Worm (Caenorhabditis elegans): ENCODE results near the gene ppk-3.

The ppk-3 gene

ce11 chrX:12978569-12978968 lies 3.1 kb upstream of the ppk-3 start:
- no peak for TF ChIP-seq bed-3 (GFP tag; optimal IDR thresholded peaks at IDR 0.05)
- TF ChIP-seq lin-13 (tag; optimal IDR thresholded peaks at IDR 0.05): no peak
- no peak for TF ChIP-seq lsy-2 (tag; optimal IDR thresholded peaks at IDR 0.05)
- no peak for TF ChIP-seq unc-39 (tag; optimal IDR thresholded peaks at IDR 0.05)
- no peak for TF ChIP-seq sem-2 (GFP tag; optimal IDR thresholded peaks at IDR 0.05)
- TF ChIP-seq ces-1 (GFP tag; optimal IDR thresholded peaks at IDR 0.05): no peak
- no peak for TF ChIP-seq unc-120 (tag; optimal IDR thresholded peaks at IDR 0.05; ENCODE audit: poor library complexity, severe bottlenecking)
- no peak for TF ChIP-seq ztf-11 (tag; optimal IDR thresholded peaks at IDR 0.05)
- no peak for TF ChIP-seq mep-1 (tag; optimal IDR thresholded peaks at IDR 0.05)
- no peak for TF ChIP-seq elt-3 (tag; optimal IDR thresholded peaks at IDR 0.05)
- no peak for TF ChIP-seq elt-1 (tag; optimal IDR thresholded peaks at IDR 0.05; ENCODE audit: borderline replicate concordance, insufficient read depth)
- TF ChIP-seq lin-32 (GFP tag; optimal IDR thresholded peaks at IDR 0.05): no peak
- no peak for TF ChIP-seq nhr-12 (tag; optimal IDR thresholded peaks at IDR 0.05)
- no peak for TF ChIP-seq ceh-43 (GFP tag; optimal IDR thresholded peaks at IDR 0.05)
- TF ChIP-seq unc-62 (GFP tag; optimal IDR thresholded peaks at IDR 0.05): no peak
- TF ChIP-seq mab-5 (tag; optimal IDR thresholded peaks at IDR 0.05): no peak
- TF ChIP-seq cnd-1 (tag; optimal IDR thresholded peaks at IDR 0.05): no peak

- TF ChIP-seq nhr-237 (tag; optimal IDR thresholded peaks at IDR 0.05) (no peak), bed-3 (GFP tag; optimal IDR thresholded peaks at IDR 0.05) (no peak), nhr-2 (tag; optimal IDR thresholded peaks at IDR 0.05) (no peak), ceh-43 (GFP tag; optimal IDR thresholded peaks at IDR 0.05) (no peak), tbx-8 (GFP tag; optimal IDR thresholded peaks at IDR 0.05) (no peak), sem-2 (GFP tag; optimal IDR thresholded peaks at IDR 0.05) (no peak), mep-1 (tag; optimal IDR thresholded peaks at IDR 0.05) (no peak), ceh-83 (GFP tag; optimal IDR thresholded peaks at IDR 0.05) (no peak), unc-39 (tag; optimal IDR thresholded peaks at IDR 0.05) (no peak), sptf-1 (tag; optimal IDR thresholded peaks at IDR 0.05) (no peak), ceh-39 (tag; optimal IDR thresholded peaks at IDR 0.05) (no peak), snpc-4 (tag; optimal IDR thresholded peaks at IDR 0.05) (no peak), nhr-76 (tag; optimal IDR thresholded peaks at IDR 0.05) (no peak), blmp-1 (tag; optimal IDR thresholded peaks at IDR 0.05) (no peak), ztf-11 (tag; optimal IDR thresholded peaks at IDR 0.05) (no peak), elt-1 (tag; optimal IDR thresholded peaks at IDR 0.05; ENCODE audit: borderline replicate concordance, insufficient read depth) (no peak)
Measured at ce11 chrX:12977451-12977850, 2.0 kb upstream of the ppk-3 start, which contains the start of gene F11C1.9. Gene F11C1.9 (minus strand): TSS chrX:12977551.

- no peak for TF ChIP-seq elt-1 (tag; optimal IDR thresholded peaks at IDR 0.05; ENCODE audit: borderline replicate concordance, insufficient read depth)
Measured at ce11 chrX:12976774-12977173, 1.3 kb upstream of the ppk-3 start, which contains the start of the genes F11C1.4 and F11C1.10. Gene F11C1.4 (plus strand): TSS chrX:12977074. Gene F11C1.10 (plus strand): TSS chrX:12977082.

DNA sequence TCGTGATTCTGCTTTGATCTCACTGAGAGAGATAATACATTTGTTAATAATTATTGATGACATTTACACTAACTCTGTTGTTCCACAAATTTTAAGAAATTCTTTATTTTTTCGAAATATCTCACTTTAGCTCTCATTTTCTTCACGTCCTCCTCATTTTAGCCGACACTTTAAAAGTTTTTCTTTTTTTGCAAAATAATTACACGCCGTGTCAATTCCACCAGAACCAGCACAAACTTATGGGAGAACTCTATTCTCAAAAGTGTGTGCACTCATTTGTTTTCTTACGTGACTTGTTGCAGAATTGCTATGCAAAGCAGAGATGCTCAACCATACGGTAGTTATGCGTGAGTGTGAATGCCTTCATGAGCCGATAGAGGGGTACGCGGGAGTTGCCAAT lies 10.3 kb downstream of the ppk-3 start, which contains the start of gene frpr-2:
TSS of gene frpr-2 (plus strand) at position 301 of the 400 bp plus-strand sequence.
- no peak for TF ChIP-seq cnd-1 (tag; optimal IDR thresholded peaks at IDR 0.05)

DNA sequence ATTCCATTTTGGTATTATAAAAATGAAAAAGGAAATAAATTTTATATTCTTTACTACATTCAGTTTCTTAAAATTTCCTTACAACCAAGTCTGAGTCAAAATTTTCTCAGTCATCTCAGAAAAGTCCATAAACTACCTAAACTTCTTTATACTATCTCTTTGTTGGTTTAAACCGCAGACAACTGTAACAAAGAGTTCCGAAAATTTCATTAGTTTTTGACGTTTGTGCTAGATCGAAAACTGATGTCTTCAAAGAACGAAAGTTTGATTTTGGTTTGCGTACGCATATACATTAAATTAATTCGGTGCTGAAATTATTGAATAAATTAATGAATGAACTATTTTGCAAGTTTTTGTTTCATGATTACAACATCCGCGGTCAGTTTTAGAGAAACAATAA lies 16.5 kb downstream of the ppk-3 start:
- TF ChIP-seq mab-5 (tag; optimal IDR thresholded peaks at IDR 0.05) (no peak), elt-1 (tag; optimal IDR thresholded peaks at IDR 0.05; ENCODE audit: borderline replicate concordance, insufficient read depth) (no peak), ztf-11 (tag; optimal IDR thresholded peaks at IDR 0.05) (no peak), mls-2 (tag; optimal IDR thresholded peaks at IDR 0.05) (no peak), snpc-4 (tag; optimal IDR thresholded peaks at IDR 0.05) (no peak), tbx-8 (GFP tag; optimal IDR thresholded peaks at IDR 0.05) (no peak), nhr-2 (tag; optimal IDR thresholded peaks at IDR 0.05) (no peak), lin-32 (GFP tag; optimal IDR thresholded peaks at IDR 0.05) (no peak), ceh-83 (GFP tag; optimal IDR thresholded peaks at IDR 0.05) (no peak), sptf-1 (tag; optimal IDR thresholded peaks at IDR 0.05) (no peak), nhr-237 (tag; optimal IDR thresholded peaks at IDR 0.05) (no peak), nhr-12 (tag; optimal IDR thresholded peaks at IDR 0.05) (no peak), sem-2 (GFP tag; optimal IDR thresholded peaks at IDR 0.05) (no peak), cnd-1 (tag; optimal IDR thresholded peaks at IDR 0.05) (no peak), unc-39 (tag; optimal IDR thresholded peaks at IDR 0.05) (no peak), drap-1 (GFP tag; optimal IDR thresholded peaks at IDR 0.05) (no peak), bed-3 (GFP tag; optimal IDR thresholded peaks at IDR 0.05) (no peak)

- TF ChIP-seq mep-1 (tag; optimal IDR thresholded peaks at IDR 0.05) (no peak), ceh-43 (GFP tag; optimal IDR thresholded peaks at IDR 0.05) (no peak), ceh-39 (tag; optimal IDR thresholded peaks at IDR 0.05) (no peak), unc-62 (GFP tag; optimal IDR thresholded peaks at IDR 0.05) (no peak), lsy-2 (tag; optimal IDR thresholded peaks at IDR 0.05) (no peak), nhr-28 (tag; optimal IDR thresholded peaks at IDR 0.05) (no peak), M03D4.4 (tag; optimal IDR thresholded peaks at IDR 0.05) (no peak), unc-120 (tag; optimal IDR thresholded peaks at IDR 0.05; ENCODE audit: poor library complexity, severe bottlenecking) (no peak), ces-1 (GFP tag; optimal IDR thresholded peaks at IDR 0.05) (no peak), nhr-76 (tag; optimal IDR thresholded peaks at IDR 0.05) (no peak), flh-1 (GFP tag; optimal IDR thresholded peaks at IDR 0.05) (no peak), snpc-4 (tag; optimal IDR thresholded peaks at IDR 0.05) (no peak), nhr-237 (tag; optimal IDR thresholded peaks at IDR 0.05) (no peak), lin-13 (tag; optimal IDR thresholded peaks at IDR 0.05) (no peak), zip-8 (tag; optimal IDR thresholded peaks at IDR 0.05) (no peak), cnd-1 (tag; optimal IDR thresholded peaks at IDR 0.05) (no peak), ceh-83 (GFP tag; optimal IDR thresholded peaks at IDR 0.05) (no peak), lin-32 (GFP tag; optimal IDR thresholded peaks at IDR 0.05) (no peak), hlh-1 (tag; optimal IDR thresholded peaks at IDR 0.05) (no peak)
Measured at ce11 chrX:12951175-12951574, 24.3 kb downstream of the ppk-3 start.
